Fruit fly (Drosophila melanogaster): ENCODE measurements around the gene CG3557.

Gene CG3557

DNA sequence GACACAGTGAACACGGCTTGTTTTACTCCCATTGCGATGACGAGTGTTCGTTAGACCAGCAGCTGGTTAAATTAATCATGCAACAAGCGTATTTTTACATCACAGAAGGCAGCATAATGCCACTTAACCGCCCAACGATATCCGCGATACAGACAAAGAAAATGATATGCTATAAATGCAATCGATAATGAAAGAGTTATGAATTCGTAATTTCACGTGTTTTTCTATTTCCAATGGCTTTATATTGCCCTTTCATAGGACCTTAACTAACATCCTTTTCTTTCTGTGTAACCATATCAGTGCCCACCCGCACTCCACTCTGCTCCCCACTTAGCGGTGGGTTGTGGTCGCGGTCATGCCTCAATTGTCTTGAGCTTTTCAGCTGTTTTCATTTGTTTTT is 27.5 kb upstream of the CG3557 start:
- no peak for TF ChIP-seq noc (tag; optimal IDR thresholded peaks at IDR 0.05)

DNA sequence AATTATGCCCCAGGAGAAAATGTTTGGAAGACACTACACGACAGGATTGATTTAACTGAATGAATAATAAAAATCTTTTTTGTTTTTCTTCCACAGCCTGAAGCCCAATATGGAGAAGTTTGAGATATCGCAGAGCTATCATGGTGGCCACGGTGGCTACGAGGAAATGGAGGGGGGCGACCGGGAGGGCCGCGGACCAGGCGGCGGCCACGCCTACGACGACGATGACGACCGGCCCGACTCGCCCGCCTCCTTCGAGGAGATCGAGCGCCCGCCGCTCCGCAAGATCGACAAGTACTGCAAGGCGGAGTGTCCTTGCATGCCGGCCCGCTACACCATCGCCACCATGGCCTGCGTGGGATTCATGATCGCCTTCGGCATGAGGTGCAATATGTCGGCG is 19.0 kb upstream of the CG3557 start:
- TF ChIP-seq noc (tag; optimal IDR thresholded peaks at IDR 0.05), result no peak

DNA sequence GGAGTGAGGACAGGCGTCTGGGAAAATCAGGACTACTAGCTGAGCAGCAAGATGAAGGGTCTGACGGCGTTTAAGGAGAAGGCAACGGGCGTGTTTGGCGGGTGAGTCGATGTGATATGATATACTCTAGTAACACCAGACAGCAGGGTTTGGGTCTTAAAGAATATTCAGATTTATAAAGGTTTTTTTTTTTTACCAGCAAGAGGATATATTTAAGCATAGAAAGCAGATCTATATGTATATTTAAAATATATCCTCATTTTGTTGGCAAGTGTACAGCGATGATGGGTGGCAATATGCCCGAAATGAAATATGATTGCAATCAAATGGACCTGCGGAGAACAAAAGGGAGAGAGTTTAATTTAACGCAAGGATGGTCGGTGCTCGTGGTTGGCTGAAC is 16.6 kb upstream of the CG3557 start:
- TF ChIP-seq noc (tag; optimal IDR thresholded peaks at IDR 0.05), result no peak

- no peak for TF ChIP-seq noc (tag; optimal IDR thresholded peaks at IDR 0.05)
These were observed 14.3 kb upstream of the CG3557 start, which contains the start of gene VGlut for dm6 chr2L:2399897-2400296. VGlut (plus strand) TSS chr2L:2400295.

- no peak for TF ChIP-seq noc (tag; optimal IDR thresholded peaks at IDR 0.05)
These were observed 12.9 kb upstream of the CG3557 start for dm6 chr2L:2398459-2398858.

DNA sequence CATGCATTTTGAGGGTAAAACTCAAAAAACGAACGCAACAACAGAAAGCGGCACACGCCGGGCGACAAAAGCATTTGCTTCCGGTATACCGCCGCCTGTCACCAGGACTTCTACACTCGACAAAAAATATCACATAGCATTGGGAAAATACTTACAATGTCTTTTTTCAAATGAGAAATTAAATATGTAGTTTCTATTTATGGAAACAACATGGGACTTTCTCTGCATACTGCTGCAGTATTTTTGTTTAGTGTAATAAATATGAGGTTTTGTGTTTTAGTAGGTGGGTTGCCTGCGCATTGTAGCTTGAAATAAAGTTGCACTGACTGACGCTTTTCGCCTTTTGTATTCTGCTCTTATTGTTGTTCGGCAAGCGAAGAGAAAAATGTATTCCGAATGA is 11.5 kb upstream of the CG3557 start:
- TF ChIP-seq noc (tag; optimal IDR thresholded peaks at IDR 0.05), result no peak

dm6 chr2L:2394872-2395271 is 9.3 kb upstream of the CG3557 start:
- no peak for TF ChIP-seq noc (tag; optimal IDR thresholded peaks at IDR 0.05)

DNA sequence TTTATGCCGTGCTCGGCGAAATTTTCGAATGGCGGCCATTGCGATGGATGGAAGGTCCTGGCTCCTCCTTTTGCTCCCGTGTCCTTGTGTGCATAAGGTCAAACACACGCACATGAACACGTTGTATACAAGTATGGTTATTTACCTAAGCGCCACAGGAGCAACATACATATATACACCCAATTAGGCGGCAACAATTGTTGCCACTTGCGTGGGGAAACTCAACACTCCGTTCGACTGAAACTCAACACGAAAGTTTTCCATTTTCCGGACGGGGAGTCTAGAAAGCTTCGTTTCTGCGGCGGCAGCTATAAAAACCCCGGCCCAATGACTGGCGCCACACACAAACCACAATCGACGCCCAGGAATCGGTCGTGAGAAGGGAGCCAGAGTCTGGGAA is 5.7 kb upstream of the CG3557 start, which contains the start of gene CG46448:
Gene CG46448 (plus strand): TSS at position 340 of the 400 bp plus-strand sequence.
- no peak for TF ChIP-seq noc (tag; optimal IDR thresholded peaks at IDR 0.05)

DNA sequence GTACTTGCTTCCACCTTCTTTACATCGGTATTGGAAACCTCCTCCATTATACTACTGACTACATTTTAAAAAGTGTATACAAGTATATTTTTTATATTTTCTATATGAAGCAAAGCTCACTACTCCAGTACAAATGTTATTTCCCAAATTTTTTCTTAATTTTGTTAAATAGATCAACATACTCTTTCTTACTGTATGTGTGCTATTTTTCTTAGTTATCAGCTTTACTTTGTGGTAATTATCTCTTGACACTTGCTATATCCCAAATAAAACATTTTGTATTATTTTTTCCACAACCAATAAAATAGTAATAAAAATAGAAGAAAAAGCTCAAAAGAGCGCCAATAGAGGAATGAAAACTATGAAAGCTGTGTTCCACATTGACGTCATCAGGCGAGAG is 5.0 kb upstream of the CG3557 start, which contains the start of gene CG43750:
Gene CG43750 (minus strand): TSS at position 101 of the 400 bp plus-strand sequence.
- TF ChIP-seq noc (tag; optimal IDR thresholded peaks at IDR 0.05), result no peak

- TF ChIP-seq noc (tag; optimal IDR thresholded peaks at IDR 0.05), result no peak
These were observed 2.6 kb downstream of the CG3557 start, which contains the start of gene PIG-Wa for dm6 chr2L:2382971-2383370. PIG-Wa (plus strand) TSS chr2L:2383202.

DNA sequence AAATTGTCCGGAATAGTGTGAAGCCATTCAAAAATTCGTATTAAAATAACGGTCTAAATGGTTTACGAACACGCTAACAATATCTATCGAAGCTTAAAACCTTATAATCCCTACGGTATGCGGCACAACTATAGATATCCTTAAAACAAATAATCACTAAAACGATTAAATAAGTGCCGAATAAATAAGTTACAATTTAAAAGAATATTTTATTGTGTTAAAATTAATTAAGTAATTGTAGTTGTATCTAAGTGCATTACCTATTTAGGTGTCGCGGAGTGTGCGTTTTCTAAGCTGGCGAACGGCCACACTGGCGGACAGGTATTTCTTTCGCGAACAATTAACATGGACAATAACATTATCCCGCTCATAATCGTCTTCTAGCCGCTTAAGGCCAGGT is 4.8 kb downstream of the CG3557 start, which contains the start of gene Eogt:
Gene Eogt (plus strand): TSS at position 293 of the 400 bp plus-strand sequence.
- TF ChIP-seq noc (tag; optimal IDR thresholded peaks at IDR 0.05), result peak; percentile 69

dm6 chr2L:2376418-2376702 is 9.2 kb downstream of the CG3557 start:
- no peak for TF ChIP-seq noc (tag; optimal IDR thresholded peaks at IDR 0.05)

dm6 chr2L:2375655-2376417 is 9.8 kb downstream of the CG3557 start, which contains the start of gene Atxn7:
Atxn7 (plus strand) TSS chr2L:2375841.
- peak; percentile 2 for TF ChIP-seq noc (tag; optimal IDR thresholded peaks at IDR 0.05)

- peak; percentile 76 for TF ChIP-seq noc (tag; optimal IDR thresholded peaks at IDR 0.05)
These were observed 11.5 kb downstream of the CG3557 start, which contains the start of the genes CG3609 and CG15390 for dm6 chr2L:2373818-2374746. CG3609 (minus strand) TSS chr2L:2374627. CG15390 (plus strand) TSS chr2L:2374713.

dm6 chr2L:2372112-2372449 is 13.5 kb downstream of the CG3557 start:
- no peak for TF ChIP-seq noc (tag; optimal IDR thresholded peaks at IDR 0.05)

DNA sequence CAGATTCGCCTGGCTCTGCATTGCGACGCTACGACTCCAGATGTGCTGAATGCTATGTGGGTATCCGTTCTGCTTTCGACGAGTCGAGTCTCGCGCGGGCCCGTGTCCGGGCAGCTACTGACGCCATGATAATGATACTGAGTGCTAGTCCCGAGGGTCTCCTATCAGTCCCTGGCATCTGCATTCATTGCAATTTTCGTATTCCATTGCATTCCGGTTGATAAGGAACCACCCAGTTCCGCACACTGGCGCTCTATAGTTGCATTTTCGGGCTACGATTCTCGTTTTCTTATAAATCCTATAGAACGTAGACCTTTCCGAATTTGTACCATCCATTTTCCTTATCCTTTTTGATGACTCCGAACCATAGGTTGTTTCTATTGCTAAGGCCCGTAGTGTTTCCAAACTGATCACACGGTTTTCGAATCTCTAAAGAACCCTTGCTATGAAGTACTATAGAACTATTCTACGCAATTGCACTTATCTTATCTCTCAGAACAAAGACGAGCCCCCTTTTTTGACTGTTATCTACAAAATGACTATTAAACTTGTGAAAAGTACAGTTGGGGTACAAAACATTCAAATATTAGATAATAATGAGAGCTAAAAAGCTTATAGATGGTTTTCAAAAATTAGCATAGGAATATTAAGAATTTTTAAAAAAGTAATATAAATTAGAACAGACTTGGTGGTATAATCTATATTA is 14.0 kb downstream of the CG3557 start, which contains the start of gene CG3597:
Gene CG3597 (minus strand): TSS at position 119 of the 706 bp plus-strand sequence.
- TF ChIP-seq noc (tag; optimal IDR thresholded peaks at IDR 0.05), result peak; percentile 46
